Fruit fly (Drosophila melanogaster) whole organism, embryonic: ENCODE data around the gene GIIIspla2.

Experiments used
- Antp ChIP-seq: fragments of 200-800 bp; sonication (Bioruptor generic); optimal IDR thresholded peaks from 3 replicates; lab custom pipeline; 2016; ENCODE audit warnings: missing biosample characterization, missing genetic modification characterization
- Awh ChIP-seq: fragments of 200-800 bp; sonication (Bioruptor generic); IDR thresholded peaks from 2 replicates; pipeline ENCODE4, ENCODE4 v1.3.6; 2022; ENCODE audit warnings: missing biosample characterization, missing genetic modification characterization
- BtbVII ChIP-seq: fragments of 200-800 bp; sonication (Bioruptor generic); optimal IDR thresholded peaks from 3 replicates; lab custom pipeline; 2017; ENCODE audit warnings: missing biosample characterization, mild to moderate bottlenecking, missing genetic modification characterization
- C15 ChIP-seq: fragments of 200-800 bp; sonication (Bioruptor generic); IDR thresholded peaks from 3 replicates; pipeline ENCODE4 v1.3.6; 2022; ENCODE audit warnings: missing biosample characterization, missing genetic modification characterization
- CG11456 ChIP-seq: fragments of 200-800 bp; sonication (Bioruptor generic); IDR thresholded peaks from 3 replicates; pipeline ENCODE4 v1.3.6; 2022; ENCODE audit warnings: missing biosample characterization, missing genetic modification characterization
- CG12155 ChIP-seq: fragments of 200-800 bp; sonication (Bioruptor generic); optimal IDR thresholded peaks from 3 replicates; lab custom pipeline; 2016; ENCODE audit warnings: missing biosample characterization, missing genetic modification characterization
- CG14014 ChIP-seq: fragments of 200-800 bp; sonication (Bioruptor generic); IDR thresholded peaks from 2 replicates; pipeline ENCODE4 v1.3.6; 2022; ENCODE audit warnings: missing biosample characterization, missing genetic modification characterization
- CG15011 ChIP-seq: fragments of 200-800 bp; sonication (Bioruptor generic); optimal IDR thresholded peaks from 3 replicates; lab custom pipeline; 2018; ENCODE audit warnings: missing biosample characterization, mild to moderate bottlenecking, missing genetic modification characterization
- CG17612 ChIP-seq: fragments of 200-800 bp; sonication (Bioruptor generic); IDR thresholded peaks from 2 replicates; pipeline ENCODE4 v1.3.6; 2022; ENCODE audit warnings: missing biosample characterization, missing genetic modification characterization
- CG2116 ChIP-seq: fragments of 200-800 bp; sonication (Bioruptor generic); optimal IDR thresholded peaks from 3 replicates; lab custom pipeline; 2018; ENCODE audit warnings: missing biosample characterization, mild to moderate bottlenecking, missing genetic modification characterization
- CG2678 ChIP-seq: fragments of 200-800 bp; sonication (Bioruptor generic); optimal IDR thresholded peaks from 3 replicates; lab custom pipeline; 2019; ENCODE audit warnings: missing biosample characterization, mild to moderate bottlenecking, missing genetic modification characterization, moderate library complexity
- CG4328 ChIP-seq: fragments of 200-800 bp; sonication (Bioruptor generic); optimal IDR thresholded peaks from 3 replicates; lab custom pipeline; 2017; ENCODE audit warnings: missing biosample characterization, missing genetic modification reagents, missing genetic modification characterization
- CG9437 ChIP-seq: fragments of 200-800 bp; sonication (Bioruptor generic); optimal IDR thresholded peaks from 2 replicates; lab custom pipeline; 2018; ENCODE audit warnings: missing biosample characterization, mild to moderate bottlenecking, missing genetic modification characterization
- CG9932 ChIP-seq: fragments of 200-800 bp; sonication (Bioruptor generic); IDR thresholded peaks from 2 replicates; pipeline ENCODE4 v1.3.6; 2022; ENCODE audit warnings: missing biosample characterization, missing genetic modification characterization
- CoRest ChIP-seq: fragments of 200-800 bp; sonication (Bioruptor generic); optimal IDR thresholded peaks from 3 replicates; lab custom pipeline; 2018; ENCODE audit warnings: missing biosample characterization, mild to moderate bottlenecking, missing genetic modification characterization, moderate library complexity
- D19A ChIP-seq: fragments of 200-800 bp; optimal IDR thresholded peaks from 3 replicates; lab custom pipeline; 2019; ENCODE audit warnings: missing biosample characterization, mild to moderate bottlenecking, missing genetic modification characterization, moderate library complexity
- Hand ChIP-seq: fragments of 200-800 bp; sonication (Bioruptor generic); optimal IDR thresholded peaks from 2 replicates; lab custom pipeline; 2017; ENCODE audit warnings: mild to moderate bottlenecking, missing biosample characterization, missing genetic modification reagents, missing genetic modification characterization
- Lhr ChIP-seq: fragments of 200-800 bp; sonication (Bioruptor generic); optimal IDR thresholded peaks from 3 replicates; lab custom pipeline; 2017; ENCODE audit warnings: mild to moderate bottlenecking, missing biosample characterization, missing genetic modification reagents, missing genetic modification characterization
- Myb ChIP-seq: fragments of 200-800 bp; sonication (Bioruptor generic); optimal IDR thresholded peaks from 2 replicates; lab custom pipeline; 2016; ENCODE audit warnings: missing biosample characterization, missing genetic modification characterization
- Opbp ChIP-seq: fragments of 200-800 bp; sonication (Bioruptor generic); IDR thresholded peaks from 3 replicates; pipeline ENCODE4 v1.3.6; 2022; ENCODE audit warnings: missing biosample characterization, missing genetic modification characterization; ENCODE audit not compliant: partially characterized antibody
- Optix ChIP-seq: fragments of 200-800 bp; sonication (Bioruptor generic); IDR thresholded peaks from 3 replicates; pipeline ENCODE4 v1.3.6; 2022; ENCODE audit warnings: missing biosample characterization, missing genetic modification characterization
- Pdp1 ChIP-seq, 2 experiments: fragments of 200-800 bp; sonication (Bioruptor generic); optimal IDR thresholded peaks; 3 replicates each; lab custom pipeline; 2016; ENCODE audit warnings: missing biosample characterization in 2 of 2, missing genetic modification characterization in 2 of 2, mild to moderate bottlenecking in 1 of 2, moderate library complexity in 1 of 2
- Ssrp ChIP-seq: fragments of 200-800 bp; sonication (Bioruptor generic); optimal IDR thresholded peaks from 2 replicates; lab custom pipeline; 2018; ENCODE audit warnings: missing biosample characterization, mild to moderate bottlenecking, missing genetic modification characterization, moderate library complexity
- Vsx1 ChIP-seq: fragments of 200-800 bp; sonication (Bioruptor generic); optimal IDR thresholded peaks from 2 replicates; lab custom pipeline; 2017; ENCODE audit warnings: missing biosample characterization, mild to moderate bottlenecking, missing genetic modification characterization, missing genetic modification reagents
- br ChIP-seq: fragments of >200 bp; optimal IDR thresholded peaks from 2 replicates; lab custom pipeline; 2017
- chinmo ChIP-seq: fragments of 200-800 bp; sonication (Bioruptor generic); IDR thresholded peaks from 4 replicates; pipeline ENCODE4 v1.3.6; 2022; ENCODE audit warnings: missing biosample characterization, missing genetic modification characterization; ENCODE audit not compliant: partially characterized antibody
- crol ChIP-seq: fragments of 200-800 bp; sonication (Bioruptor generic); IDR thresholded peaks from 2 replicates; pipeline ENCODE4 v1.3.6; 2022; ENCODE audit warnings: missing biosample characterization, missing genetic modification characterization
- emc ChIP-seq: fragments of 200-800 bp; sonication (Bioruptor generic); optimal IDR thresholded peaks from 2 replicates; lab custom pipeline; 2016; ENCODE audit warnings: missing biosample characterization, missing genetic modification characterization
- ftz-f1 ChIP-seq: fragments of 200-800 bp; sonication (Bioruptor generic); optimal IDR thresholded peaks from 2 replicates; lab custom pipeline; 2016; ENCODE audit warnings: missing biosample characterization, missing genetic modification characterization
- gcm2 ChIP-seq: fragments of 200-800 bp; sonication (Bioruptor generic); optimal IDR thresholded peaks from 2 replicates; lab custom pipeline; 2016; ENCODE audit warnings: missing biosample characterization, missing genetic modification characterization
- gsb ChIP-seq: fragments of 200-800 bp; sonication (Bioruptor generic); IDR thresholded peaks from 2 replicates; pipeline ENCODE4 v1.3.6; 2022; ENCODE audit warnings: missing biosample characterization, missing genetic modification characterization
- h ChIP-seq: fragments of >200 bp; optimal IDR thresholded peaks from 2 replicates; lab custom pipeline; 2017
- kay ChIP-seq: fragments of 200-800 bp; sonication (Bioruptor generic); optimal IDR thresholded peaks from 2 replicates; lab custom pipeline; 2016; ENCODE audit warnings: missing biosample characterization, missing genetic modification characterization
- ken ChIP-seq: fragments of 200-800 bp; sonication (Bioruptor generic); IDR thresholded peaks from 3 replicates; pipeline ENCODE4 v1.3.6; 2022; ENCODE audit warnings: missing biosample characterization, missing genetic modification characterization
- lbe ChIP-seq: fragments of 200-800 bp; sonication (Bioruptor generic); optimal IDR thresholded peaks from 2 replicates; lab custom pipeline; 2016; ENCODE audit warnings: missing biosample characterization, mild to moderate bottlenecking, missing genetic modification characterization
- luna ChIP-seq: fragments of 200-800 bp; sonication (Bioruptor generic); optimal IDR thresholded peaks from 2 replicates; lab custom pipeline; 2016; ENCODE audit warnings: missing biosample characterization, missing genetic modification characterization
- pan ChIP-seq, 4 experiments: fragments of >200 bp in 3 of 4; fragments of 200-800 bp in 1 of 4; sonication (Bioruptor generic) in 1 of 4; optimal IDR thresholded peaks in 3 of 4; IDR thresholded peaks in 1 of 4; 2 replicates each; pipeline versions ENCODE4 v1.3.6 to Lab custom; 2017 to 2022; ENCODE audit warnings: missing biosample characterization in 2 of 4, missing genetic modification characterization in 2 of 4, mixed read lengths in 1 of 4
- pros ChIP-seq: fragments of 200-800 bp; sonication (Bioruptor generic); optimal IDR thresholded peaks from 3 replicates; lab custom pipeline; 2019; ENCODE audit warnings: missing biosample characterization, mild to moderate bottlenecking, missing genetic modification characterization, moderate library complexity
- scrt ChIP-seq: fragments of 200-800 bp; sonication (Bioruptor generic); optimal IDR thresholded peaks from 2 replicates; lab custom pipeline; 2018; ENCODE audit warnings: missing biosample characterization, mild to moderate bottlenecking, missing genetic modification characterization, moderate library complexity
- sens ChIP-seq: fragments of 200-800 bp; sonication (Bioruptor generic); peaks from one replicate; lab custom pipeline; 2016; ENCODE audit warnings: missing biosample characterization, missing genetic modification characterization
- so ChIP-seq: fragments of 200-800 bp; sonication (Bioruptor generic); IDR thresholded peaks from 3 replicates; pipeline ENCODE4 v1.3.6; 2022; ENCODE audit warnings: missing biosample characterization, missing genetic modification characterization
- sob ChIP-seq: fragments of 200-800 bp; sonication (Bioruptor generic); IDR thresholded peaks from 2 replicates; pipeline ENCODE4 v1.3.6; 2022; ENCODE audit warnings: missing biosample characterization, missing genetic modification characterization
- sr ChIP-seq: fragments of 200-800 bp; sonication (Bioruptor generic); IDR thresholded peaks from 3 replicates; pipeline ENCODE4 v1.3.6; 2022; ENCODE audit warnings: missing biosample characterization, missing genetic modification characterization
- sug ChIP-seq: fragments of 200-800 bp; optimal IDR thresholded peaks from 2 replicates; lab custom pipeline; 2019; ENCODE audit warnings: missing biosample characterization, mild to moderate bottlenecking, missing genetic modification characterization, moderate library complexity
- tin ChIP-seq: fragments of 200-800 bp; sonication (Bioruptor generic); optimal IDR thresholded peaks from 3 replicates; lab custom pipeline; 2016; ENCODE audit warnings: missing biosample characterization, missing genetic modification characterization
- tll ChIP-seq, 2 experiments: fragments of 200-800 bp in 1 of 2; fragments of >200 bp in 1 of 2; sonication (Bioruptor generic) in 1 of 2; optimal IDR thresholded peaks; 2 replicates each; lab custom pipeline; 2017 to 2019; ENCODE audit warnings: missing biosample characterization in 2 of 2, missing genetic modification characterization in 2 of 2, mild to moderate bottlenecking in 1 of 2, moderate library complexity in 1 of 2
- tx ChIP-seq: fragments of 200-800 bp; sonication (Bioruptor generic); optimal IDR thresholded peaks from 2 replicates; lab custom pipeline; 2016; ENCODE audit warnings: missing biosample characterization, missing genetic modification characterization
- vfl ChIP-seq: fragments of 200-800 bp; sonication (Bioruptor generic); optimal IDR thresholded peaks from 2 replicates; lab custom pipeline; 2016; ENCODE audit warnings: missing biosample characterization, missing genetic modification characterization
- zen2 ChIP-seq: fragments of 200-800 bp; sonication (Bioruptor generic); IDR thresholded peaks from 3 replicates; pipeline ENCODE4 v1.3.6; 2022; ENCODE audit warnings: missing biosample characterization, missing genetic modification characterization; ENCODE audit not compliant: partially characterized antibody
- zf30C ChIP-seq: fragments of 200-800 bp; sonication (Bioruptor generic); optimal IDR thresholded peaks from 3 replicates; lab custom pipeline; 2018; ENCODE audit warnings: missing biosample characterization, mild to moderate bottlenecking, missing genetic modification characterization

The GIIIspla2 gene

DNA sequence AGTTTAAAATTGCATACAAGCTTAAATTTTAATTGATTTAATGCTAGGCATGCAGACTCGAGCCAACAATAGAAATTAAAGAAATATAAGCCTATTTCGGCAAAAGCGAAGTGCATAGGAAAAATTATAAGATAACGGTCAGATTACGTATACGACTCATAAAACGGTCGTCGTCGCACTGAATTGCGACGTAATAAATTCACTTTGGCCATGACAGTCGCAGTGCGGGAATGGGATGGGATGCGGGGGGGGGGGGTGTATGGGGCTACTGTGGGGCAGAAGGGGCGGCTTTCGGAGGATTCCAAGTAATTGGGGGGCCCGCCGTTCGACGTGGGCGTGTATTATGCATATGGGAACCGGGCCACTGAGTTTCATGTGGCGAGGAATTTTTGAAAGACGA is 46.4 kb upstream of the GIIIspla2 start:
- TF ChIP-seq C15 (no peak), crol (peak; percentile 88), pan (optimal IDR thresholded peaks at IDR 0.05; lab: Kevin White, UChicago) (no peak), pan (GFP tag; optimal IDR thresholded peaks at IDR 0.05 in 1 of 2, IDR thresholded peaks at IDR 0.05 in 1 of 2) (peak in 1 of 2 experiments; percentile 14), sob (GFP tag; lab: Robert Waterston, UW) (no peak), chinmo (GFP tag; lab: Robert Waterston, UW) (peak; percentile 90; the same call in 2 of the 4 replicates), vfl (GFP tag; lab: Kevin White, UChicago) (no peak), sug (peak; percentile 26), sr (peak; percentile 15; the same call in 1 of the 3 replicates)

DNA sequence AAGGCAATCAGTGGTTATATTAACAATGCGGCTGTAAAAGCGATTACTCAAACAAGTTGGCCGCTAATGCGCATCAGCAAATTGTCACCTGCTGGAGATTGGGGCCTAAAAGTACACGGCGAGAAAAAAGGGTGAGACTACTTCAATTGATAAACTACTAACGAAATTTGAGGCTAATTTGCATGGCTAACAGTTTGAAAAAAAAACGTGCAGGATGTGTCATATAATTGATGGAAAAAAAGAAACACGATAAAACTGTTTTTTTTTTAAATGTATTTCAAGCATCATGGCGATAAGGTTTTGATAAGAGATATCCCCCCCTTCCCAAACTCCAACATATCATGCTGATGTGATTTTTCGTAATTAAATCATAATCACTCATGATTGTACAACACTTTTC is 44.7 kb upstream of the GIIIspla2 start:
- TF ChIP-seq Lhr (no peak), Optix (no peak), CG9437 (GFP tag; lab: Kevin White, UChicago) (no peak), CG17612 (GFP tag; lab: Robert Waterston, UW) (no peak), sens (peak; percentile 47), gcm2 (no peak), kay (GFP tag; lab: Kevin White, UChicago) (no peak), CG11456 (GFP tag; lab: Robert Waterston, UW) (0 out of 3 replicates have a peak, but pooled peaks have one; percentile 51), emc (no peak), CG15011 (peak; percentile 11), Ssrp (tag; lab: Kevin White, UChicago) (no peak), CoRest (peak; percentile 28), Vsx1 (GFP tag; lab: Kevin White, UChicago) (no peak), Antp (peak; percentile 5), tx (GFP tag; lab: Kevin White, UChicago) (no peak), Pdp1 (GFP tag; optimal IDR thresholded peaks at IDR 0.05; lab: Kevin White, UChicago) (peak in 1 of 2 experiments; percentile 14), Awh (GFP tag; lab: Robert Waterston, UW) (no peak), BtbVII (GFP tag; lab: Kevin White, UChicago) (peak; percentile 34), Myb (no peak), h (lab: Kevin White, UChicago) (no peak), CG12155 (no peak), pros (GFP tag; lab: Kevin White, UChicago) (no peak), br (no peak), scrt (GFP tag; lab: Kevin White, UChicago) (no peak), CG14014 (peak; percentile 46; the same call in 1 of the 2 replicates), CG2116 (no peak), tin (GFP tag; lab: Kevin White, UChicago) (no peak), CG9932 (peak; percentile 52), CG4328 (GFP tag; lab: Kevin White, UChicago) (no peak), Hand (GFP tag; lab: Kevin White, UChicago) (no peak), ftz-f1 (GFP tag; lab: Kevin White, UChicago) (no peak), ken (no peak), zf30C (GFP tag; lab: Kevin White, UChicago) (no peak), CG2678 (tag; lab: Kevin White, UChicago) (peak; percentile 57), D19A (tag; lab: Kevin White, UChicago) (no peak), gsb (GFP tag; lab: Robert Waterston, UW) (0 out of 2 replicates have a peak, but pooled peaks have one; percentile 39), lbe (GFP tag; lab: Kevin White, UChicago) (no peak), luna (no peak), tll (GFP tag; optimal IDR thresholded peaks at IDR 0.05; lab: Kevin White, UChicago) (no peak), so (GFP tag; lab: Robert Waterston, UW) (no peak), zen2 (GFP tag; lab: Robert Waterston, UW) (no peak), Opbp (no peak)
